Fruit fly (Drosophila melanogaster) whole organism, embryonic: ENCODE measurements around the gene CG5715.

ENCODE experiments used
- Aef1 ChIP-seq: fragments of 200-800 bp; sonication (Bioruptor generic); IDR thresholded peaks from 3 replicates; pipeline ENCODE4 v1.3.6; 2022; ENCODE audit warnings: missing biosample characterization, missing genetic modification characterization
- CG10979 ChIP-seq: fragments of 200-800 bp; sonication (Bioruptor generic); optimal IDR thresholded peaks from 2 replicates; lab custom pipeline; 2018; ENCODE audit warnings: missing biosample characterization, mild to moderate bottlenecking, missing genetic modification characterization, moderate library complexity
- CG11723 ChIP-seq: fragments of 200-800 bp; sonication (Bioruptor generic); optimal IDR thresholded peaks from 2 replicates; lab custom pipeline; 2017; ENCODE audit warnings: missing biosample characterization, mild to moderate bottlenecking, missing genetic modification characterization
- CG12942 ChIP-seq: fragments of 200-800 bp; sonication (Bioruptor generic); optimal IDR thresholded peaks from 3 replicates; lab custom pipeline; 2016; ENCODE audit warnings: missing biosample characterization, missing genetic modification characterization
- CG13624 ChIP-seq: fragments of 200-800 bp; sonication (Bioruptor generic); optimal IDR thresholded peaks from 2 replicates; lab custom pipeline; 2016; ENCODE audit warnings: missing biosample characterization, missing genetic modification characterization
- CG1529 ChIP-seq: fragments of 200-800 bp; sonication (Bioruptor generic); optimal IDR thresholded peaks from 3 replicates; lab custom pipeline; 2018; ENCODE audit warnings: missing biosample characterization, missing genetic modification characterization
- CG17359 ChIP-seq: fragments of 200-800 bp; sonication (Bioruptor generic); optimal IDR thresholded peaks from 3 replicates; lab custom pipeline; 2018; ENCODE audit warnings: missing biosample characterization, mild to moderate bottlenecking, missing genetic modification characterization, moderate library complexity
- CG18262 ChIP-seq: fragments of 200-800 bp; optimal IDR thresholded peaks from 3 replicates; lab custom pipeline; 2019; ENCODE audit warnings: missing biosample characterization, mild to moderate bottlenecking, missing genetic modification characterization, moderate library complexity
- CG2678 ChIP-seq: fragments of 200-800 bp; sonication (Bioruptor generic); optimal IDR thresholded peaks from 3 replicates; lab custom pipeline; 2019; ENCODE audit warnings: missing biosample characterization, mild to moderate bottlenecking, missing genetic modification characterization, moderate library complexity
- CG31441 ChIP-seq: fragments of 200-800 bp; sonication (Bioruptor generic); IDR thresholded peaks from 2 replicates; pipeline ENCODE4 v1.3.6; 2022; ENCODE audit warnings: missing biosample characterization, missing genetic modification characterization
- CG4282 ChIP-seq: fragments of 200-800 bp; sonication (Bioruptor generic); optimal IDR thresholded peaks from 2 replicates; lab custom pipeline; 2016; ENCODE audit warnings: missing biosample characterization, missing genetic modification characterization
- CG4707 ChIP-seq: fragments of 200-800 bp; sonication (Bioruptor generic); optimal IDR thresholded peaks from 2 replicates; lab custom pipeline; 2018; ENCODE audit warnings: missing biosample characterization, mild to moderate bottlenecking, missing genetic modification characterization, moderate library complexity
- CG6689 ChIP-seq: fragments of 200-800 bp; sonication (Bioruptor generic); IDR thresholded peaks from 2 replicates; pipeline ENCODE4 v1.3.6; 2022; ENCODE audit warnings: missing biosample characterization, missing genetic modification characterization
- CG7271 ChIP-seq: fragments of 200-800 bp; sonication (Bioruptor generic); optimal IDR thresholded peaks from 2 replicates; lab custom pipeline; 2018; ENCODE audit warnings: missing biosample characterization, mild to moderate bottlenecking, missing genetic modification characterization, moderate library complexity
- CG9609 ChIP-seq: fragments of 200-800 bp; sonication (Bioruptor generic); optimal IDR thresholded peaks from 3 replicates; lab custom pipeline; 2016; ENCODE audit warnings: missing biosample characterization, missing genetic modification characterization
- D19A ChIP-seq: fragments of 200-800 bp; optimal IDR thresholded peaks from 3 replicates; lab custom pipeline; 2019; ENCODE audit warnings: missing biosample characterization, mild to moderate bottlenecking, missing genetic modification characterization, moderate library complexity
- Doc3 ChIP-seq: fragments of 200-800 bp; sonication (Bioruptor generic); IDR thresholded peaks from 3 replicates; pipeline ENCODE4 v1.3.6; 2022; ENCODE audit warnings: missing biosample characterization, missing genetic modification characterization; ENCODE audit not compliant: partially characterized antibody
- E2f1 ChIP-seq: fragments of 200-800 bp; sonication (Bioruptor generic); IDR thresholded peaks from 2 replicates; pipeline ENCODE4 v1.3.6; 2022; ENCODE audit warnings: missing biosample characterization, missing genetic modification characterization
- Ets97D ChIP-seq: fragments of 200-800 bp; sonication (Bioruptor generic); optimal IDR thresholded peaks from 3 replicates; lab custom pipeline; 2016; ENCODE audit warnings: missing biosample characterization, missing genetic modification characterization
- Hmr ChIP-seq: fragments of 200-800 bp; sonication (Bioruptor generic); optimal IDR thresholded peaks from 3 replicates; lab custom pipeline; 2017; ENCODE audit warnings: mild to moderate bottlenecking, missing biosample characterization, missing genetic modification reagents, missing genetic modification characterization
- Hr51 ChIP-seq, 2 experiments: fragments of 200-800 bp; sonication (Bioruptor generic); optimal IDR thresholded peaks; 2 replicates in 1 of 2; 3 replicates in 1 of 2; lab custom pipeline; 2016 to 2018; ENCODE audit warnings: missing biosample characterization in 2 of 2, missing genetic modification characterization in 2 of 2, mild to moderate bottlenecking in 1 of 2, moderate library complexity in 1 of 2
- Max ChIP-seq: fragments of 200-800 bp; sonication (Bioruptor generic); optimal IDR thresholded peaks from 2 replicates; lab custom pipeline; 2016; ENCODE audit warnings: missing biosample characterization, mild to moderate bottlenecking, missing genetic modification characterization
- Med ChIP-seq: fragments of 200-800 bp; sonication (Bioruptor generic); peaks from one replicate; lab custom pipeline; 2016; ENCODE audit warnings: missing biosample characterization, missing genetic modification characterization, mild to moderate bottlenecking, inconsistent platforms, moderate library complexity
- Meics ChIP-seq: fragments of 200-800 bp; sonication (Bioruptor generic); optimal IDR thresholded peaks from 2 replicates; lab custom pipeline; 2017; ENCODE audit warnings: missing biosample characterization, mild to moderate bottlenecking, missing genetic modification characterization
- Nf-YA ChIP-seq: fragments of 200-800 bp; sonication (Bioruptor generic); IDR thresholded peaks from 2 replicates; pipeline ENCODE4 v1.3.6; 2022; ENCODE audit warnings: missing biosample characterization, missing genetic modification characterization
- Sox100B ChIP-seq: fragments of 200-800 bp; sonication (Bioruptor generic); optimal IDR thresholded peaks from 3 replicates; lab custom pipeline; 2018; ENCODE audit warnings: missing biosample characterization, mild to moderate bottlenecking, missing genetic modification characterization
- Ssrp ChIP-seq: fragments of 200-800 bp; sonication (Bioruptor generic); optimal IDR thresholded peaks from 2 replicates; lab custom pipeline; 2018; ENCODE audit warnings: missing biosample characterization, mild to moderate bottlenecking, missing genetic modification characterization, moderate library complexity
- Xbp1 ChIP-seq: fragments of 200-800 bp; sonication (Bioruptor generic); optimal IDR thresholded peaks from 3 replicates; lab custom pipeline; 2016; ENCODE audit warnings: missing biosample characterization, mild to moderate bottlenecking, missing genetic modification characterization
- ap ChIP-seq: fragments of 200-800 bp; sonication (Bioruptor generic); IDR thresholded peaks from 2 replicates; pipeline ENCODE4 v1.3.6; 2022; ENCODE audit warnings: missing biosample characterization, missing genetic modification characterization
- ara ChIP-seq: fragments of 200-800 bp; sonication (Bioruptor generic); IDR thresholded peaks from 2 replicates; pipeline ENCODE4 v1.3.6; 2022; ENCODE audit warnings: missing biosample characterization, missing genetic modification characterization
- bsh ChIP-seq, 2 experiments: fragments of 200-800 bp; sonication (Bioruptor generic); optimal IDR thresholded peaks; 2 replicates each; lab custom pipeline; 2017 to 2018; ENCODE audit warnings: mild to moderate bottlenecking in 2 of 2, missing biosample characterization in 2 of 2, missing genetic modification characterization in 2 of 2, moderate library complexity in 1 of 2
- caup ChIP-seq: fragments of 200-800 bp; sonication (Bioruptor generic); optimal IDR thresholded peaks from 3 replicates; lab custom pipeline; 2017; ENCODE audit warnings: missing biosample characterization, mild to moderate bottlenecking, missing genetic modification characterization, moderate library complexity; ENCODE audit not compliant: severe bottlenecking
- en ChIP-seq: fragments of 200-800 bp; sonication (Bioruptor generic); optimal IDR thresholded peaks from 2 replicates; lab custom pipeline; 2016; ENCODE audit warnings: missing biosample characterization, missing genetic modification characterization
- eyg ChIP-seq: fragments of 200-800 bp; sonication (Bioruptor generic); optimal IDR thresholded peaks from 3 replicates; lab custom pipeline; 2016; ENCODE audit warnings: missing biosample characterization, missing genetic modification characterization
- grn ChIP-seq: fragments of 200-800 bp; sonication (Bioruptor generic); optimal IDR thresholded peaks from 3 replicates; lab custom pipeline; 2017; ENCODE audit warnings: missing biosample characterization, missing genetic modification characterization
- hkb ChIP-seq, 2 experiments: fragments of 200-800 bp in 1 of 2; fragments of >200 bp in 1 of 2; sonication (Bioruptor generic) in 1 of 2; IDR thresholded peaks in 1 of 2; optimal IDR thresholded peaks in 1 of 2; 2 replicates each; pipeline versions ENCODE4 v1.3.6 to Lab custom; 2017 to 2022; ENCODE audit warnings: missing biosample characterization in 1 of 2, missing genetic modification characterization in 1 of 2
- lbe ChIP-seq: fragments of 200-800 bp; sonication (Bioruptor generic); optimal IDR thresholded peaks from 2 replicates; lab custom pipeline; 2016; ENCODE audit warnings: missing biosample characterization, mild to moderate bottlenecking, missing genetic modification characterization
- nau ChIP-seq: fragments of 200-800 bp; sonication (Bioruptor generic); optimal IDR thresholded peaks from 3 replicates; lab custom pipeline; 2017; ENCODE audit warnings: missing biosample characterization, mild to moderate bottlenecking, missing genetic modification characterization, missing genetic modification reagents
- nmo ChIP-seq: fragments of 200-800 bp; sonication (Bioruptor generic); optimal IDR thresholded peaks from 2 replicates; lab custom pipeline; 2018; ENCODE audit warnings: missing biosample characterization, mild to moderate bottlenecking, missing genetic modification characterization, moderate library complexity
- pan ChIP-seq, 4 experiments: fragments of >200 bp in 3 of 4; fragments of 200-800 bp in 1 of 4; sonication (Bioruptor generic) in 1 of 4; optimal IDR thresholded peaks in 3 of 4; IDR thresholded peaks in 1 of 4; 2 replicates each; pipeline versions ENCODE4 v1.3.6 to Lab custom; 2017 to 2022; ENCODE audit warnings: missing biosample characterization in 2 of 4, missing genetic modification characterization in 2 of 4, mixed read lengths in 1 of 4
- row ChIP-seq: fragments of 200-800 bp; sonication (Bioruptor generic); IDR thresholded peaks from 3 replicates; pipeline ENCODE4 v1.3.6; 2022; ENCODE audit warnings: missing biosample characterization, missing genetic modification characterization
- salm ChIP-seq: fragments of 200-800 bp; sonication (Bioruptor generic); optimal IDR thresholded peaks from 2 replicates; lab custom pipeline; 2018; ENCODE audit warnings: missing biosample characterization, mild to moderate bottlenecking, missing genetic modification characterization
- scrt ChIP-seq: fragments of 200-800 bp; sonication (Bioruptor generic); optimal IDR thresholded peaks from 2 replicates; lab custom pipeline; 2018; ENCODE audit warnings: missing biosample characterization, mild to moderate bottlenecking, missing genetic modification characterization, moderate library complexity
- slbo ChIP-seq: fragments of 200-800 bp; sonication (Bioruptor generic); IDR thresholded peaks from 2 replicates; pipeline ENCODE4 v1.3.6; 2022; ENCODE audit warnings: missing biosample characterization, missing genetic modification characterization
- slp2 ChIP-seq: fragments of 200-800 bp; sonication (Bioruptor generic); optimal IDR thresholded peaks from 2 replicates; lab custom pipeline; 2016; ENCODE audit warnings: missing biosample characterization, missing genetic modification characterization
- so ChIP-seq: fragments of 200-800 bp; sonication (Bioruptor generic); IDR thresholded peaks from 3 replicates; pipeline ENCODE4 v1.3.6; 2022; ENCODE audit warnings: missing biosample characterization, missing genetic modification characterization
- wek ChIP-seq: fragments of 200-800 bp; sonication (Bioruptor generic); optimal IDR thresholded peaks from 3 replicates; lab custom pipeline; 2018; ENCODE audit warnings: missing biosample characterization, mild to moderate bottlenecking, missing genetic modification characterization, moderate library complexity
- zen ChIP-seq: fragments of 200-800 bp; sonication (Bioruptor generic); optimal IDR thresholded peaks from 3 replicates; lab custom pipeline; 2018; ENCODE audit warnings: missing biosample characterization, mild to moderate bottlenecking, missing genetic modification characterization, moderate library complexity

CG5715 gene

dm6 chr3R:24298534-24298936 lies 4.3 kb upstream of the CG5715 start (continued):
- TF ChIP-seq bsh (GFP tag; optimal IDR thresholded peaks at IDR 0.05; lab: Kevin White, UChicago) (peak in 1 of 2 experiments; percentile 60), ap (GFP tag; lab: Robert Waterston, UW) (0 out of 2 replicates have a peak, but pooled peaks have one; percentile 13), Hr51 (GFP tag; optimal IDR thresholded peaks at IDR 0.05; lab: Kevin White, UChicago) (peak in 1 of 2 experiments; percentile 18), salm (tag; lab: Kevin White, UChicago) (no peak), Xbp1 (GFP tag; lab: Kevin White, UChicago) (peak; percentile 1), CG7271 (no peak), eyg (GFP tag; lab: Kevin White, UChicago) (no peak), scrt (GFP tag; lab: Kevin White, UChicago) (no peak), CG18262 (tag; lab: Kevin White, UChicago) (peak; percentile 54), slp2 (GFP tag; lab: Kevin White, UChicago) (no peak), Nf-YA (GFP tag; lab: Robert Waterston, UW) (peak; percentile 33; the same call in 1 of the 2 replicates), CG4282 (GFP tag; lab: Kevin White, UChicago) (no peak), nmo (peak; percentile 24), CG10979 (tag; lab: Kevin White, UChicago) (peak; percentile 33), CG17359 (tag; lab: Kevin White, UChicago) (peak; percentile 31), Max (peak; percentile 31), Ssrp (tag; lab: Kevin White, UChicago) (peak; percentile 30), slbo (GFP tag; lab: Robert Waterston, UW) (peak; percentile 11; the same call in 1 of the 2 replicates), Ets97D (no peak), ara (GFP tag; lab: Robert Waterston, UW) (0 out of 2 replicates have a peak, but pooled peaks have one; percentile 41), Aef1 (peak; percentile 47; the same call in 1 of the 3 replicates), lbe (no peak), caup (GFP tag; lab: Kevin White, UChicago) (peak; percentile 17), Med (GFP tag; lab: Kevin White, UChicago) (peak; percentile 92), nau (peak; percentile 24), CG4707 (GFP tag; lab: Kevin White, UChicago) (peak; percentile 89), CG11723 (peak; percentile 14), zen (tag; lab: Kevin White, UChicago) (peak; percentile 18), CG1529 (peak; percentile 17), so (GFP tag; lab: Robert Waterston, UW) (no peak), pan (optimal IDR thresholded peaks at IDR 0.05; lab: Kevin White, UChicago) (no peak), pan (GFP tag; optimal IDR thresholded peaks at IDR 0.05 in 1 of 2, IDR thresholded peaks at IDR 0.05 in 1 of 2) (no peak), CG6689 (GFP tag; lab: Robert Waterston, UW) (peak; percentile 44), Sox100B (GFP tag; lab: Kevin White, UChicago) (peak; percentile 35), E2f1 (GFP tag; lab: Robert Waterston, UW) (0 out of 2 replicates have a peak, but pooled peaks have one; percentile 16), CG13624 (GFP tag; lab: Kevin White, UChicago) (peak; percentile 2), D19A (tag; lab: Kevin White, UChicago) (peak; percentile 62), CG2678 (tag; lab: Kevin White, UChicago) (peak; percentile 28), CG31441 (GFP tag; lab: Robert Waterston, UW) (peak; percentile 58), en (GFP tag; lab: Kevin White, UChicago) (no peak), row (GFP tag; lab: Robert Waterston, UW) (peak; percentile 44), Hmr (GFP tag; lab: Kevin White, UChicago) (peak; percentile 26), CG9609 (GFP tag; lab: Kevin White, UChicago) (no peak), hkb (optimal IDR thresholded peaks at IDR 0.05; lab: Kevin White, UChicago) (no peak), hkb (GFP tag; IDR thresholded peaks at IDR 0.05; lab: Robert Waterston, UW) (peak; percentile 48), wek (GFP tag; lab: Kevin White, UChicago) (peak; percentile 52), grn (peak; percentile 16), Meics (GFP tag; lab: Kevin White, UChicago) (peak; percentile 29), CG12942 (peak; percentile 7), Doc3 (GFP tag; lab: Robert Waterston, UW) (no peak)
